Fruit fly (Drosophila melanogaster) whole organism, wandering third instar larva: Measurements from ENCODE around the gene fy.

Source experiments
- Hr78 ChIP-seq: fragments of >200 bp; optimal IDR thresholded peaks from 2 replicates; lab custom pipeline; 2017; ENCODE audit warnings: missing biosample characterization, missing genetic modification characterization
- Myc ChIP-seq: fragments of >200 bp; optimal IDR thresholded peaks from 2 replicates; lab custom pipeline; 2017
- ey ChIP-seq: fragments of 200-800 bp; sonication (Bioruptor generic); optimal IDR thresholded peaks from 2 replicates; lab custom pipeline; 2016; ENCODE audit warnings: missing biosample characterization, missing genetic modification characterization

DNA sequence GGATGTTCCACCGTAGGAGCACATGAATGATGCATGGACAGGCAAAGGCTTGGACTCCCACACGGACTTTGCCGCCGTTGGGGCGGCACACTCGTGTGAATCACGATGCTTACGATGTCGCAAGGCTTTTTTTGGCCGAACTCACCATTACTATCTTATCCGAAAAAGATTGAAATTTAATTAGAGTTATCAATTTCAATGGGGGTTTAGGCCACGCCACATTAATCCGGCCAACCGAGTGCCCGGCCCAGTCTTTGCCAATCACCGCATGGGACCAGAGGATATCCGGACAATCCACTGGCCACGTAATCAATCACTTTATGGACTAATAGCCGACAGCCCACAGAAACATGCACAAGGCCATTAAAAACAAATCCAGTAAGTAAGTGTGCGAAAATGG lies 30.8 kb downstream of the fy start:
- no peak for TF ChIP-seq Myc
- TF ChIP-seq Hr78 (GFP tag; lab: Kevin White, UChicago), result no peak
- no peak for TF ChIP-seq ey (GFP tag; lab: Kevin White, UChicago)
